Fruit fly (Drosophila melanogaster): ENCODE results near the gene CG7627.

DNA sequence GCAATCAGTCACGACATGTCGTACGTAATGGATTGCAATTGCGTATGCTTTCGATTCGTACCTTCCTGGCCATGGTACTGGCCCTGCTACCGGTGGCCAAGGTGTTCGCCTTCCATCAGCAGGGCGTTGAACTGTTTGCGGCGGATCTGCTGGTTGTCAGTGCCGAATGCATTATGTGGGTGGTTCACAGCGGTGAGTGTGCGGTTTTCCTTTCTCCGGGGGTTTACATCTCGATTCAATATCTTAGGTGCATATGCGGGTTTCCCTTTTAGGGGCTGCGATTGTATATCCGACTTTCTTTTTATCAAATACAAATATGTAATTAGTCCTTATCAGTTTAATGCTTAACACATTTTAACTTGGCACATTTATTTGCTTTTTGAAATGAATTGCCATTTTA is 50.5 kb downstream of the CG7627 start:
- TF ChIP-seq fd96Ca (GFP tag; IDR thresholded peaks at IDR 0.05) (no peak), Pif1A (GFP tag; optimal IDR thresholded peaks at IDR 0.05) (no peak), Pif1B (GFP tag; optimal IDR thresholded peaks at IDR 0.05) (no peak), CG13204 (GFP tag; optimal IDR thresholded peaks at IDR 0.05) (no peak)
